Worm (Caenorhabditis elegans): ENCODE measurements around the gene F13A7.12.

DNA sequence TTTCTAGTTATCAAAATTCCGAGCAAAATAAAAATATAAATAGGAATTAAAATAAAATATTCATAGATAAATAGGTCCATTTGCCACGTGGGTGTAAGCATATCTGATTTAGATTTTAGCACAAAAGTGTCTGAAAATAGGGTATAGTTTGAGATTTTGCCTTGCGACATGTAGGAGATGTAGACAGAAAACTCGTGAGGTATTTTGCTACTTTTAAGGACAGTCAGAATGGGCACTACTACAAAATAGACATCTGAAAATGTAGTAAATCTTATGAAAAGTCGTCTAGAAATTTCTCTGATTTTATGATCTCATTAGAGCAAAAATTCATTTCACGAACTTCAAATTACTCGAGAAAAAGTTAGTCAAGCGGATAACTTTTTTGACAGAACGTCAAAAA lies 21.2 kb upstream of the F13A7.12 start, which contains the start of gene srv-34:
- TF ChIP-seq unc-62 (GFP tag; optimal IDR thresholded peaks at IDR 0.05) = no peak
- TF ChIP-seq lin-40 (tag; optimal IDR thresholded peaks at IDR 0.05) = no peak
- TF ChIP-seq die-1 (tag; optimal IDR thresholded peaks at IDR 0.05) = no peak
- no peak for TF ChIP-seq ztf-28 (GFP tag; IDR thresholded peaks at IDR 0.05)
- TF ChIP-seq gei-17 (GFP tag; optimal IDR thresholded peaks at IDR 0.05) = no peak
- no peak for TF ChIP-seq sdz-38 (tag; optimal IDR thresholded peaks at IDR 0.05)
- TF ChIP-seq zfh-2 (GFP tag; conservative IDR thresholded peaks at IDR 0.05) = no peak
- TF ChIP-seq tbx-9 (tag; optimal IDR thresholded peaks at IDR 0.05; ENCODE audit: borderline replicate concordance) = no peak
- TF ChIP-seq attf-6 (GFP tag; IDR thresholded peaks at IDR 0.05) = no peak
- TF ChIP-seq ceh-40 (GFP tag; IDR thresholded peaks at IDR 0.05) = no peak

Measured in whole organism, young adult.